Worm (Caenorhabditis elegans) whole organism, midembryonic: ENCODE data around the gene B0361.11.

Source experiments
- T22C8.4 ChIP-seq: fragments of 200-800 bp; sonication (Bioruptor generic); IDR thresholded peaks from 2 replicates; pipeline ENCODE4 v1.3.6; 2022; ENCODE audit warnings: missing genetic modification characterization, missing compliant biosample characterization
- cog-1 ChIP-seq: sonication (generic microtip); optimal IDR thresholded peaks from 2 replicates; lab custom pipeline; 2016; ENCODE audit warnings: missing genetic modification characterization, missing compliant biosample characterization
- flt-1 ChIP-seq: fragments of 200-800 bp; sonication (Bioruptor generic); IDR thresholded peaks from 2 replicates; pipeline ENCODE4 v1.3.6; 2022; ENCODE audit warnings: missing genetic modification characterization, missing compliant biosample characterization
- klf-2 ChIP-seq: fragments of 200-800 bp; sonication (Bioruptor generic); conservative IDR thresholded peaks from 2 replicates; pipeline ENCODE4 v1.3.6; 2022; ENCODE audit warnings: missing genetic modification reagents, missing genetic modification characterization, missing compliant biosample characterization
- med-1 ChIP-seq: sonication (generic microtip); optimal IDR thresholded peaks from 2 replicates; lab custom pipeline; 2017; ENCODE audit warnings: missing genetic modification characterization, mild to moderate bottlenecking, missing compliant biosample characterization, antibody characterized with exemption, missing genetic modification reagents; ENCODE audit not compliant: insufficient read depth
- ref-1 ChIP-seq: fragments of 200-800 bp; sonication (Bioruptor generic); conservative IDR thresholded peaks from 2 replicates; pipeline ENCODE4 v1.3.6; 2022; ENCODE audit warnings: missing genetic modification reagents, missing genetic modification characterization, missing compliant biosample characterization
- tab-1 ChIP-seq: fragments of 200-800 bp; sonication (Bioruptor generic); IDR thresholded peaks from 2 replicates; pipeline ENCODE4 v1.3.6; 2022; ENCODE audit warnings: missing genetic modification characterization, missing compliant biosample characterization
- ztf-23 ChIP-seq: fragments of 200-800 bp; sonication (Bioruptor generic); IDR thresholded peaks from 2 replicates; pipeline ENCODE4 v1.3.6; 2022; ENCODE audit warnings: missing genetic modification reagents, missing genetic modification characterization, missing compliant biosample characterization
- ztf-29 ChIP-seq: fragments of 200-800 bp; sonication (Bioruptor generic); IDR thresholded peaks from 2 replicates; pipeline ENCODE4 v1.3.6; 2022; ENCODE audit warnings: missing genetic modification reagents, missing genetic modification characterization, missing compliant biosample characterization

The B0361.11 gene

ce11 chrIII:7277228-7277627, at the start of gene B0361.11, which contains the start of gene spot-1:
Gene B0361.11, plus strand, starts transcription at chrIII:7277599.
Gene spot-1, minus strand, starts transcription at chrIII:7277274.
- no peak for TF ChIP-seq ref-1 (GFP tag; lab: Robert Waterston, UW)

ce11 chrIII:7229687-7230086, 47.7 kb upstream of the B0361.11 start, which contains the start of gene R151.8:
Gene R151.8, minus strand, starts transcription at chrIII:7229787.
- TF ChIP-seq tab-1 (GFP tag; lab: Robert Waterston, UW) (no peak), T22C8.4 (GFP tag; lab: Robert Waterston, UW) (no peak), klf-2 (GFP tag; lab: Robert Waterston, UW) (no peak), ref-1 (GFP tag; lab: Robert Waterston, UW) (no peak), cog-1 (tag; lab: Kevin White, UChicago) (no peak), ztf-23 (GFP tag; lab: Robert Waterston, UW) (no peak)

ce11 chrIII:7230841-7231240, 46.6 kb upstream of the B0361.11 start, which contains the start of gene R151.10:
Gene R151.10, minus strand, starts transcription at chrIII:7230941.
- no peak for TF ChIP-seq klf-2 (GFP tag; lab: Robert Waterston, UW)

ce11 chrIII:7232782-7233181, 44.6 kb upstream of the B0361.11 start, which contains the start of gene adr-2:
Gene adr-2, minus strand, starts transcription at chrIII:7232882.
- TF ChIP-seq tab-1 (GFP tag; lab: Robert Waterston, UW): no peak
- no peak for TF ChIP-seq ztf-29
- TF ChIP-seq med-1 (GFP tag; lab: Kevin White, UChicago): no peak
- TF ChIP-seq cog-1 (tag; lab: Kevin White, UChicago): no peak
- TF ChIP-seq klf-2 (GFP tag; lab: Robert Waterston, UW): no peak
- no peak for TF ChIP-seq T22C8.4 (GFP tag; lab: Robert Waterston, UW)
- TF ChIP-seq ref-1 (GFP tag; lab: Robert Waterston, UW): no peak
- TF ChIP-seq ztf-23 (GFP tag; lab: Robert Waterston, UW): no peak
- no peak for TF ChIP-seq flt-1

- TF ChIP-seq cog-1 (tag; lab: Kevin White, UChicago) (peak; percentile 21), T22C8.4 (GFP tag; lab: Robert Waterston, UW) (no peak), med-1 (GFP tag; lab: Kevin White, UChicago) (no peak), tab-1 (GFP tag; lab: Robert Waterston, UW) (no peak)
Measured at ce11 chrIII:7234148-7234547, 43.3 kb upstream of the B0361.11 start, which contains the start of gene ndus-8. Gene ndus-8, minus strand, starts transcription at chrIII:7234202.

ce11 chrIII:7238727-7239126, 38.7 kb upstream of the B0361.11 start, which contains the start of gene pars-1:
Gene pars-1, plus strand, starts transcription at chrIII:7239027.
- TF ChIP-seq ref-1 (GFP tag; lab: Robert Waterston, UW) (no peak), T22C8.4 (GFP tag; lab: Robert Waterston, UW) (no peak), ztf-23 (GFP tag; lab: Robert Waterston, UW) (no peak), med-1 (GFP tag; lab: Kevin White, UChicago) (no peak), klf-2 (GFP tag; lab: Robert Waterston, UW) (no peak)

- no peak for TF ChIP-seq klf-2 (GFP tag; lab: Robert Waterston, UW)
- no peak for TF ChIP-seq flt-1
- TF ChIP-seq ref-1 (GFP tag; lab: Robert Waterston, UW): no peak
- no peak for TF ChIP-seq med-1 (GFP tag; lab: Kevin White, UChicago)
- no peak for TF ChIP-seq cog-1 (tag; lab: Kevin White, UChicago)
- no peak for TF ChIP-seq ztf-23 (GFP tag; lab: Robert Waterston, UW)
Measured at ce11 chrIII:7239416-7239815, 38.0 kb upstream of the B0361.11 start.

ce11 chrIII:7241065-7241464, 36.3 kb upstream of the B0361.11 start, which contains the start of gene ztf-31:
Gene ztf-31, plus strand, starts transcription at chrIII:7241365.
- TF ChIP-seq ztf-29: no peak
- no peak for TF ChIP-seq tab-1 (GFP tag; lab: Robert Waterston, UW)
- no peak for TF ChIP-seq cog-1 (tag; lab: Kevin White, UChicago)
- TF ChIP-seq ref-1 (GFP tag; lab: Robert Waterston, UW): no peak
- no peak for TF ChIP-seq klf-2 (GFP tag; lab: Robert Waterston, UW)

ce11 chrIII:7242988-7243387, 34.4 kb upstream of the B0361.11 start, which contains the start of gene osm-10:
Gene osm-10, plus strand, starts transcription at chrIII:7243280.
- TF ChIP-seq klf-2 (GFP tag; lab: Robert Waterston, UW) (no peak), cog-1 (tag; lab: Kevin White, UChicago) (no peak), flt-1 (no peak), ztf-29 (no peak), ref-1 (GFP tag; lab: Robert Waterston, UW) (no peak), ztf-23 (GFP tag; lab: Robert Waterston, UW) (no peak), T22C8.4 (GFP tag; lab: Robert Waterston, UW) (no peak), tab-1 (GFP tag; lab: Robert Waterston, UW) (no peak), med-1 (GFP tag; lab: Kevin White, UChicago) (no peak)

- TF ChIP-seq ztf-23 (GFP tag; lab: Robert Waterston, UW) (no peak), med-1 (GFP tag; lab: Kevin White, UChicago) (no peak), ztf-29 (no peak), flt-1 (no peak), ref-1 (GFP tag; lab: Robert Waterston, UW) (no peak), klf-2 (GFP tag; lab: Robert Waterston, UW) (no peak), T22C8.4 (GFP tag; lab: Robert Waterston, UW) (no peak), cog-1 (tag; lab: Kevin White, UChicago) (no peak), tab-1 (GFP tag; lab: Robert Waterston, UW) (no peak)
Measured at ce11 chrIII:7246389-7246788, 31.0 kb upstream of the B0361.11 start.
